Fruit fly (Drosophila melanogaster) whole organism, embryonic: ENCODE results near the gene CG32137.
A peak's percentile ranks its signal among the peaks of the same experiment; 100 is the strongest.

Experiments
- B-H1 ChIP-seq: fragments of 200-800 bp; sonication (Bioruptor generic); IDR thresholded peaks from 3 replicates; pipeline ENCODE4 v1.3.6; 2022; ENCODE audit warnings: missing biosample characterization, missing genetic modification characterization
- C15 ChIP-seq: fragments of 200-800 bp; sonication (Bioruptor generic); IDR thresholded peaks from 3 replicates; pipeline ENCODE4 v1.3.6; 2022; ENCODE audit warnings: missing biosample characterization, missing genetic modification characterization
- CG13775 ChIP-seq: fragments of 200-800 bp; sonication (Bioruptor generic); optimal IDR thresholded peaks from 3 replicates; lab custom pipeline; 2017; ENCODE audit warnings: missing biosample characterization, mild to moderate bottlenecking, missing genetic modification characterization
- CG14860 ChIP-seq: fragments of 200-800 bp; sonication (Bioruptor generic); IDR thresholded peaks from 3 replicates; pipeline ENCODE4 v1.3.6; 2022; ENCODE audit warnings: missing biosample characterization, missing genetic modification characterization; ENCODE audit not compliant: partially characterized antibody
- CG15696 ChIP-seq: fragments of 200-800 bp; sonication (Bioruptor generic); optimal IDR thresholded peaks from 2 replicates; lab custom pipeline; 2019; ENCODE audit warnings: missing biosample characterization, mild to moderate bottlenecking, missing genetic modification characterization, moderate library complexity
- CG1602 ChIP-seq: fragments of 200-800 bp; sonication (Bioruptor generic); optimal IDR thresholded peaks from 3 replicates; lab custom pipeline; 2016; ENCODE audit warnings: missing biosample characterization, missing genetic modification characterization
- CG17829 ChIP-seq: fragments of 200-800 bp; optimal IDR thresholded peaks from 2 replicates; lab custom pipeline; 2019; ENCODE audit warnings: missing biosample characterization, mild to moderate bottlenecking, missing genetic modification characterization, moderate library complexity
- CG18599 ChIP-seq: fragments of 200-800 bp; sonication (Bioruptor generic); optimal IDR thresholded peaks from 3 replicates; lab custom pipeline; 2017; ENCODE audit warnings: missing biosample characterization, missing genetic modification characterization, mild to moderate bottlenecking, moderate library complexity, missing genetic modification reagents
- CG30403 ChIP-seq: fragments of 200-800 bp; sonication (Bioruptor generic); optimal IDR thresholded peaks from 3 replicates; lab custom pipeline; 2016; ENCODE audit warnings: missing biosample characterization, missing genetic modification characterization
- CG34224 ChIP-seq: fragments of 200-800 bp; sonication (Bioruptor generic); IDR thresholded peaks from 3 replicates; pipeline ENCODE4 v1.3.6; 2022; ENCODE audit warnings: missing biosample characterization, missing genetic modification characterization; ENCODE audit not compliant: partially characterized antibody
- CG6813 ChIP-seq: fragments of 200-800 bp; sonication (Bioruptor generic); optimal IDR thresholded peaks from 2 replicates; lab custom pipeline; 2017; ENCODE audit warnings: missing biosample characterization, missing genetic modification characterization, mild to moderate bottlenecking, moderate library complexity, missing genetic modification reagents
- CG7372 ChIP-seq: fragments of 200-800 bp; sonication (Bioruptor generic); IDR thresholded peaks from 2 replicates; pipeline ENCODE4 v1.3.6; 2022; ENCODE audit warnings: missing biosample characterization, missing genetic modification characterization
- CG7786 ChIP-seq: fragments of 200-800 bp; sonication (Bioruptor generic); optimal IDR thresholded peaks from 2 replicates; lab custom pipeline; 2016; ENCODE audit warnings: missing biosample characterization, missing genetic modification characterization
- CG9876 ChIP-seq: fragments of 200-800 bp; sonication (Bioruptor generic); optimal IDR thresholded peaks from 2 replicates; lab custom pipeline; 2016; ENCODE audit warnings: missing biosample characterization, missing genetic modification characterization
- CkIIα-i1 ChIP-seq: fragments of 200-800 bp; sonication (Bioruptor generic); IDR thresholded peaks from 2 replicates; pipeline ENCODE4 v1.3.6; 2022; ENCODE audit warnings: missing biosample characterization, missing genetic modification characterization
- CrebB ChIP-seq: fragments of 200-800 bp; sonication (Bioruptor generic); optimal IDR thresholded peaks from 3 replicates; lab custom pipeline; 2018; ENCODE audit warnings: missing biosample characterization, mild to moderate bottlenecking, missing genetic modification characterization
- Dek ChIP-seq: fragments of 200-800 bp; sonication (Bioruptor generic); optimal IDR thresholded peaks from 3 replicates; lab custom pipeline; 2019; ENCODE audit warnings: missing biosample characterization, mild to moderate bottlenecking, missing genetic modification characterization, moderate library complexity
- Gsc ChIP-seq: fragments of 200-800 bp; sonication (Bioruptor generic); IDR thresholded peaks from 2 replicates; pipeline ENCODE4 v1.3.6; 2022; ENCODE audit warnings: missing biosample characterization, missing genetic modification characterization
- Lhr ChIP-seq: fragments of 200-800 bp; sonication (Bioruptor generic); optimal IDR thresholded peaks from 3 replicates; lab custom pipeline; 2017; ENCODE audit warnings: mild to moderate bottlenecking, missing biosample characterization, missing genetic modification reagents, missing genetic modification characterization
- Lpt ChIP-seq: fragments of >200 bp; optimal IDR thresholded peaks from 2 replicates; lab custom pipeline; 2018; ENCODE audit warnings: missing biosample characterization, missing genetic modification characterization
- NC2α ChIP-seq: fragments of 200-800 bp; sonication (Bioruptor generic); optimal IDR thresholded peaks from 2 replicates; lab custom pipeline; 2016; ENCODE audit warnings: missing biosample characterization, missing genetic modification characterization
- NC2β ChIP-seq: fragments of 200-800 bp; sonication (Bioruptor generic); optimal IDR thresholded peaks from 2 replicates; lab custom pipeline; 2016; ENCODE audit warnings: missing biosample characterization, missing genetic modification characterization
- Pdp1 ChIP-seq, 2 experiments: fragments of 200-800 bp; sonication (Bioruptor generic); optimal IDR thresholded peaks; 3 replicates each; lab custom pipeline; 2016; ENCODE audit warnings: missing biosample characterization in 2 of 2, missing genetic modification characterization in 2 of 2, mild to moderate bottlenecking in 1 of 2, moderate library complexity in 1 of 2
- Rx ChIP-seq: fragments of 200-800 bp; sonication (Bioruptor generic); IDR thresholded peaks from 2 replicates; pipeline ENCODE4 v1.3.6; 2022; ENCODE audit warnings: missing biosample characterization, missing genetic modification characterization
- Ssrp ChIP-seq: fragments of 200-800 bp; sonication (Bioruptor generic); optimal IDR thresholded peaks from 2 replicates; lab custom pipeline; 2018; ENCODE audit warnings: missing biosample characterization, mild to moderate bottlenecking, missing genetic modification characterization, moderate library complexity
- abd-A ChIP-seq: fragments of 200-800 bp; sonication (Bioruptor generic); optimal IDR thresholded peaks from 3 replicates; lab custom pipeline; 2019; ENCODE audit warnings: missing biosample characterization, mild to moderate bottlenecking, missing genetic modification characterization, moderate library complexity
- dan ChIP-seq: fragments of 200-800 bp; sonication (Bioruptor generic); IDR thresholded peaks from 2 replicates; pipeline ENCODE4 v1.3.6; 2022; ENCODE audit warnings: missing biosample characterization, missing genetic modification characterization
- dm ChIP-seq: fragments of 200-800 bp; sonication (Bioruptor generic); optimal IDR thresholded peaks from 3 replicates; lab custom pipeline; 2016; ENCODE audit warnings: missing biosample characterization, missing genetic modification characterization
- gce ChIP-seq: fragments of 200-800 bp; sonication (Bioruptor generic); IDR thresholded peaks from 3 replicates; pipeline ENCODE4 v1.3.6; 2022; ENCODE audit warnings: missing biosample characterization, missing genetic modification characterization
- ham ChIP-seq: fragments of 200-800 bp; sonication (Bioruptor generic); IDR thresholded peaks from 2 replicates; pipeline ENCODE4 v1.3.6; 2022; ENCODE audit warnings: missing biosample characterization, missing genetic modification characterization
- insv ChIP-seq, 2 experiments: fragments of 200-800 bp; sonication (Bioruptor generic); optimal IDR thresholded peaks; 3 replicates each; lab custom pipeline; 2016 to 2018; ENCODE audit warnings: missing biosample characterization in 2 of 2, missing genetic modification characterization in 2 of 2
- inv ChIP-seq: fragments of 200-800 bp; sonication (Bioruptor generic); IDR thresholded peaks from 2 replicates; pipeline ENCODE4 v1.3.6; 2022; ENCODE audit warnings: missing biosample characterization, missing genetic modification characterization; ENCODE audit not compliant: partially characterized antibody
- lmd ChIP-seq: fragments of 200-800 bp; sonication (Bioruptor generic); IDR thresholded peaks from 2 replicates; pipeline ENCODE4 v1.3.6; 2022; ENCODE audit warnings: missing biosample characterization, missing genetic modification characterization
- oc ChIP-seq: fragments of 200-800 bp; sonication (Bioruptor generic); optimal IDR thresholded peaks from 2 replicates; lab custom pipeline; 2018; ENCODE audit warnings: missing biosample characterization, mild to moderate bottlenecking, missing genetic modification characterization, moderate library complexity
- pan ChIP-seq, 4 experiments: fragments of >200 bp in 3 of 4; fragments of 200-800 bp in 1 of 4; sonication (Bioruptor generic) in 1 of 4; optimal IDR thresholded peaks in 3 of 4; IDR thresholded peaks in 1 of 4; 2 replicates each; pipeline versions ENCODE4 v1.3.6 to Lab custom; 2017 to 2022; ENCODE audit warnings: missing biosample characterization in 2 of 4, missing genetic modification characterization in 2 of 4, mixed read lengths in 1 of 4
- pzg ChIP-seq: fragments of 200-800 bp; sonication (Bioruptor generic); optimal IDR thresholded peaks from 3 replicates; lab custom pipeline; 2018; ENCODE audit warnings: missing biosample characterization, mild to moderate bottlenecking, missing genetic modification characterization, moderate library complexity
- row ChIP-seq: fragments of 200-800 bp; sonication (Bioruptor generic); IDR thresholded peaks from 3 replicates; pipeline ENCODE4 v1.3.6; 2022; ENCODE audit warnings: missing biosample characterization, missing genetic modification characterization
- run ChIP-seq: fragments of 200-800 bp; sonication (Bioruptor generic); optimal IDR thresholded peaks from 3 replicates; lab custom pipeline; 2018; ENCODE audit warnings: missing biosample characterization, mild to moderate bottlenecking, missing genetic modification characterization
- sd ChIP-seq: fragments of 200-800 bp; sonication (Bioruptor generic); optimal IDR thresholded peaks from 3 replicates; lab custom pipeline; 2018; ENCODE audit warnings: missing biosample characterization, mild to moderate bottlenecking, missing genetic modification characterization, moderate library complexity
- sob ChIP-seq: fragments of 200-800 bp; sonication (Bioruptor generic); IDR thresholded peaks from 2 replicates; pipeline ENCODE4 v1.3.6; 2022; ENCODE audit warnings: missing biosample characterization, missing genetic modification characterization

CG32137 gene

DNA sequence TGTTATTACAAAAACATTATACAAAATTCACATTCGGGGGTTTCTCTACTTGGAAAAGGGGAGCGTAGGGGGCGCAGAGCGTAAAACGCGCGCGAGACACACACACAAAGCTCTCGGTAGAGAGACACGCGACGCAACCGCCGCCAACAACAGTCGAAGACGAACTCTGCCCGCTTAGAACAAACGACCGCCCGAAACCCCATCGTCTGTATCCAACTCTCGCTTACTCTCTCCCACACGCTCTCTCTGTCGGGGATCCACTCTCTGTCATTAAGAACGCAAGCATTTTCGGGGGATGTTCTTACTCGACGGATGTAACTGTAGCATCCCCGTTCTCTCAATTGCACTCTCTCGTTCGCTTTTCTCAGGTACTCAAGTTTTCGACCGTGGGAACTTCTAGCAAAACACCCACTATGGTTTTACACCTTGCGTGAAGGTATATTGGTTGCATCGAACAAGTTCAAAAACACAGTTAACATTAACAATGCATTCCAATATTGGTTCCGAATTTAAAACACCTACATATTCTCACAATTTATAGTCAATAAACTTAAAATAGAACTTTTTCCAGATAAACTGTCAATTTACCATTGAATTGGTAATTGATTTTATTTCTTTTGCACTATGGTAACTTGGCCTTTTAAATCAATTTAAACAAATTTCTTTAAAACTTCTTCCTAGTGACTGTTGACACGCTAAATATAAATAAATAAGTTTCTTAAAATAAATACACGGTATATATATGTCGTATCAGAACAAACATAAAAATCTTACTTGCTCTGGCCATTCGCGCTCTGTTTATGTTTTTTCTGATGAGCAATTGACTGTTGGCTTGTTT, 19.0 kb upstream of the CG32137 start (continued):
- TF ChIP-seq run (tag; lab: Kevin White, UChicago) (peak; percentile 85), inv (no peak), Dek (tag; lab: Kevin White, UChicago) (peak; percentile 89), CG7786 (peak; percentile 88), Lhr (GFP tag; lab: Kevin White, UChicago) (peak; percentile 70), CG9876 (peak; percentile 84), sob (GFP tag; lab: Robert Waterston, UW) (peak; percentile 74), CG18599 (GFP tag; lab: Kevin White, UChicago) (peak; percentile 93), dan (no peak), Rx (GFP tag; lab: Robert Waterston, UW) (peak; percentile 55; the same call in 1 of the 2 replicates), NC2β (GFP tag; lab: Kevin White, UChicago) (peak; percentile 84), CG7372 (peak; percentile 74), Lpt (GFP tag; lab: Kevin White, UChicago) (no peak), CrebB (tag; lab: Kevin White, UChicago) (peak; percentile 74)

DNA sequence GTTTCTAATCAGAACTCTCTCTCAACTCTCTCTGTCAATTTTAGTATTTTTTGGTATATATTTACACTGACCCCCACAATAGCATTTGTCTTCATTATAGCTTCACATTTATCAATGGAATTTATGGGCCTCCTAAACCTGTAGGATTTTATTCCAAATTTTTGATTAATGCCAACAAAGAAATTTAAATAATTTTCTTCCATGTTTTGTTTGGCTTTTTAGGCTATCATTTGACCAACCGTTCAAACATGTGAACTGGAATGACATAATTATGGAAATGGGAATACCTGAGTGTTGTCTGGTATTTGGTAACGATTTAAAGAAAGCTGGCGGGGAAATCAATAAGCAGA, 18.4 kb upstream of the CG32137 start:
- TF ChIP-seq CkIIα-i1 (GFP tag; lab: Robert Waterston, UW), result no peak
- TF ChIP-seq CG15696 (tag; lab: Kevin White, UChicago), result no peak
- no peak for TF ChIP-seq CG17829
- TF ChIP-seq row, result no peak
- peak; percentile 28 for TF ChIP-seq oc (tag; lab: Kevin White, UChicago)
- no peak for TF ChIP-seq Ssrp
- peak; percentile 36; the same call in 2 of the 3 replicates for TF ChIP-seq CG34224
- TF ChIP-seq Pdp1 (GFP tag; optimal IDR thresholded peaks at IDR 0.05; lab: Kevin White, UChicago), result peak in 1 of 2 experiments; percentile 69
- TF ChIP-seq CG14860, result no peak
- TF ChIP-seq pan (optimal IDR thresholded peaks at IDR 0.05; lab: Kevin White, UChicago), result no peak
- TF ChIP-seq pan (GFP tag; optimal IDR thresholded peaks at IDR 0.05 in 1 of 2, IDR thresholded peaks at IDR 0.05 in 1 of 2), result no peak
- TF ChIP-seq insv (GFP tag; optimal IDR thresholded peaks at IDR 0.05; lab: Kevin White, UChicago), result peak in 1 of 2 experiments; percentile 88
- no peak for TF ChIP-seq ham (GFP tag; lab: Robert Waterston, UW)
- no peak for TF ChIP-seq lmd
- no peak for TF ChIP-seq gce (GFP tag; lab: Robert Waterston, UW)
- no peak for TF ChIP-seq NC2α (GFP tag; lab: Kevin White, UChicago)
- TF ChIP-seq CG13775 (GFP tag; lab: Kevin White, UChicago), result no peak
- peak; percentile 87 for TF ChIP-seq abd-A
- no peak for TF ChIP-seq pzg (GFP tag; lab: Kevin White, UChicago)
- 0 out of 3 replicates have a peak, but pooled peaks have one; percentile 1 for TF ChIP-seq B-H1 (GFP tag; lab: Robert Waterston, UW)
- no peak for TF ChIP-seq C15 (GFP tag; lab: Robert Waterston, UW)
- TF ChIP-seq CG30403 (GFP tag; lab: Kevin White, UChicago), result no peak
- no peak for TF ChIP-seq Gsc
- TF ChIP-seq CG6813 (GFP tag; lab: Kevin White, UChicago), result peak; percentile 5
- peak; percentile 88 for TF ChIP-seq sd (tag; lab: Kevin White, UChicago)
- TF ChIP-seq dm (GFP tag; lab: Kevin White, UChicago), result no peak
- TF ChIP-seq CG1602 (GFP tag; lab: Kevin White, UChicago), result no peak
